Fruit fly (Drosophila melanogaster) whole organism, embryonic: Measurements from ENCODE around the gene ND-B18.

Source experiments
- BtbVII ChIP-seq: fragments of 200-800 bp; sonication (Bioruptor generic); optimal IDR thresholded peaks from 3 replicates; lab custom pipeline; 2017; ENCODE audit warnings: missing biosample characterization, mild to moderate bottlenecking, missing genetic modification characterization
- CG10543 ChIP-seq: fragments of 200-800 bp; sonication (Bioruptor generic); optimal IDR thresholded peaks from 3 replicates; lab custom pipeline; 2017; ENCODE audit warnings: missing biosample characterization, mild to moderate bottlenecking, missing genetic modification characterization, moderate library complexity
- CG10959 ChIP-seq: fragments of 200-800 bp; sonication (Bioruptor generic); IDR thresholded peaks from 2 replicates; pipeline ENCODE4 v1.3.6; 2022; ENCODE audit warnings: missing biosample characterization, missing genetic modification characterization
- CG11247 ChIP-seq: fragments of 200-800 bp; sonication (Bioruptor generic); IDR thresholded peaks from 2 replicates; pipeline ENCODE4 v1.3.6; 2022; ENCODE audit warnings: missing biosample characterization, missing genetic modification characterization
- CG11398 ChIP-seq: fragments of 200-800 bp; sonication (Bioruptor generic); optimal IDR thresholded peaks from 2 replicates; lab custom pipeline; 2016; ENCODE audit warnings: missing biosample characterization, missing genetic modification characterization
- CG12104 ChIP-seq: fragments of 200-800 bp; sonication (Bioruptor generic); optimal IDR thresholded peaks from 3 replicates; lab custom pipeline; 2016; ENCODE audit warnings: missing biosample characterization, missing genetic modification characterization
- CG12236 ChIP-seq: fragments of 200-800 bp; sonication (Bioruptor generic); optimal IDR thresholded peaks from 2 replicates; lab custom pipeline; 2016; ENCODE audit warnings: missing biosample characterization, missing genetic modification characterization
- CG12659 ChIP-seq: fragments of 200-800 bp; sonication (Bioruptor generic); optimal IDR thresholded peaks from 3 replicates; lab custom pipeline; 2017; ENCODE audit warnings: mild to moderate bottlenecking, missing biosample characterization, missing genetic modification reagents, missing genetic modification characterization
- CG14050 ChIP-seq: fragments of 200-800 bp; sonication (Bioruptor generic); IDR thresholded peaks from 3 replicates; pipeline ENCODE4 v1.3.6; 2022; ENCODE audit warnings: missing biosample characterization, missing genetic modification characterization
- CG14441 ChIP-seq: fragments of 200-800 bp; sonication (Bioruptor generic); IDR thresholded peaks from 2 replicates; pipeline ENCODE4 v1.3.6; 2022; ENCODE audit warnings: missing biosample characterization, missing genetic modification characterization
- CG16863 ChIP-seq: fragments of 200-800 bp; sonication (Bioruptor generic); optimal IDR thresholded peaks from 3 replicates; lab custom pipeline; 2016; ENCODE audit warnings: missing biosample characterization, missing genetic modification characterization
- CG17385 ChIP-seq: fragments of 200-800 bp; sonication (Bioruptor generic); optimal IDR thresholded peaks from 3 replicates; lab custom pipeline; 2018; ENCODE audit warnings: missing biosample characterization, mild to moderate bottlenecking, missing genetic modification characterization
- CG1832 ChIP-seq: fragments of 200-800 bp; sonication (Bioruptor generic); optimal IDR thresholded peaks from 2 replicates; lab custom pipeline; 2017; ENCODE audit warnings: missing biosample characterization, mild to moderate bottlenecking, missing genetic modification characterization, inconsistent platforms
- CG2889 ChIP-seq: fragments of 200-800 bp; sonication (Bioruptor generic); IDR thresholded peaks from 3 replicates; pipeline ENCODE4 v1.3.6; 2022; ENCODE audit warnings: missing biosample characterization, missing genetic modification characterization
- CG31365 ChIP-seq: fragments of 200-800 bp; sonication (Bioruptor generic); optimal IDR thresholded peaks from 2 replicates; lab custom pipeline; 2018; ENCODE audit warnings: missing biosample characterization, mild to moderate bottlenecking, missing genetic modification characterization
- CG3838 ChIP-seq: fragments of 200-800 bp; sonication (Bioruptor generic); optimal IDR thresholded peaks from 3 replicates; lab custom pipeline; 2016; ENCODE audit warnings: missing biosample characterization, missing genetic modification characterization
- CG6791 ChIP-seq: fragments of 200-800 bp; sonication (Bioruptor generic); IDR thresholded peaks from 3 replicates; pipeline ENCODE4 v1.3.6; 2022; ENCODE audit warnings: missing biosample characterization, missing genetic modification characterization; ENCODE audit not compliant: partially characterized antibody
- CG7357 ChIP-seq: fragments of 200-800 bp; sonication (Bioruptor generic); IDR thresholded peaks from 3 replicates; pipeline ENCODE4 v1.3.6; 2022; ENCODE audit warnings: missing biosample characterization, missing genetic modification characterization
- CG7745 ChIP-seq: fragments of 200-800 bp; sonication (Bioruptor generic); optimal IDR thresholded peaks from 2 replicates; lab custom pipeline; 2018; ENCODE audit warnings: missing biosample characterization, mild to moderate bottlenecking, missing genetic modification characterization, moderate library complexity
- CG8359 ChIP-seq: fragments of 200-800 bp; sonication (Bioruptor generic); optimal IDR thresholded peaks from 2 replicates; lab custom pipeline; 2017; ENCODE audit warnings: missing biosample characterization, mild to moderate bottlenecking, missing genetic modification characterization, borderline replicate concordance
- CG8388 ChIP-seq: fragments of 200-800 bp; sonication (Bioruptor generic); optimal IDR thresholded peaks from 2 replicates; lab custom pipeline; 2019; ENCODE audit warnings: missing biosample characterization, mild to moderate bottlenecking, missing genetic modification characterization, moderate library complexity
- Fer2 ChIP-seq: fragments of 200-800 bp; sonication (Bioruptor generic); optimal IDR thresholded peaks from 2 replicates; lab custom pipeline; 2018; ENCODE audit warnings: missing biosample characterization, mild to moderate bottlenecking, missing genetic modification characterization, moderate library complexity
- Gsc ChIP-seq: fragments of 200-800 bp; sonication (Bioruptor generic); IDR thresholded peaks from 2 replicates; pipeline ENCODE4 v1.3.6; 2022; ENCODE audit warnings: missing biosample characterization, missing genetic modification characterization
- H2.0 ChIP-seq: fragments of 200-800 bp; sonication (Bioruptor generic); IDR thresholded peaks from 2 replicates; pipeline ENCODE4 v1.3.6; 2022; ENCODE audit warnings: missing biosample characterization, missing genetic modification characterization
- Hr39 ChIP-seq: fragments of >200 bp; optimal IDR thresholded peaks from 2 replicates; lab custom pipeline; 2017
- Hr78 ChIP-seq, 2 experiments: fragments of 200-800 bp in 1 of 2; fragments of >200 bp in 1 of 2; sonication (Bioruptor generic) in 1 of 2; optimal IDR thresholded peaks; 2 replicates each; lab custom pipeline; 2017 to 2019; ENCODE audit warnings: missing biosample characterization in 2 of 2, missing genetic modification characterization in 2 of 2, mild to moderate bottlenecking in 1 of 2, moderate library complexity in 1 of 2
- Lim3 ChIP-seq: fragments of 200-800 bp; sonication (Bioruptor generic); IDR thresholded peaks from 2 replicates; pipeline ENCODE4 v1.3.6; 2022; ENCODE audit warnings: missing biosample characterization, missing genetic modification characterization
- Lpt ChIP-seq: fragments of >200 bp; optimal IDR thresholded peaks from 2 replicates; lab custom pipeline; 2018; ENCODE audit warnings: missing biosample characterization, missing genetic modification characterization
- Mad ChIP-seq: fragments of 200-800 bp; sonication (Bioruptor generic); optimal IDR thresholded peaks from 2 replicates; lab custom pipeline; 2016; ENCODE audit warnings: missing biosample characterization, missing genetic modification characterization
- Myb ChIP-seq: fragments of 200-800 bp; sonication (Bioruptor generic); optimal IDR thresholded peaks from 2 replicates; lab custom pipeline; 2016; ENCODE audit warnings: missing biosample characterization, missing genetic modification characterization
- Nf-YB ChIP-seq: fragments of 200-800 bp; sonication (Bioruptor generic); optimal IDR thresholded peaks from 3 replicates; lab custom pipeline; 2019; ENCODE audit warnings: missing biosample characterization, mild to moderate bottlenecking, missing genetic modification characterization, moderate library complexity
- Optix ChIP-seq: fragments of 200-800 bp; sonication (Bioruptor generic); IDR thresholded peaks from 3 replicates; pipeline ENCODE4 v1.3.6; 2022; ENCODE audit warnings: missing biosample characterization, missing genetic modification characterization
- Rfx ChIP-seq: fragments of 200-800 bp; sonication (Bioruptor generic); IDR thresholded peaks from 2 replicates; pipeline ENCODE4 v1.3.6; 2022; ENCODE audit warnings: missing biosample characterization, missing genetic modification characterization
- Sin3A ChIP-seq: fragments of >200 bp; optimal IDR thresholded peaks from 2 replicates; lab custom pipeline; 2018
- ase ChIP-seq: fragments of 200-800 bp; sonication (Bioruptor generic); IDR thresholded peaks from 3 replicates; pipeline ENCODE4 v1.3.6; 2022; ENCODE audit warnings: missing biosample characterization, missing genetic modification characterization
- exex ChIP-seq: fragments of 200-800 bp; sonication (Bioruptor generic); optimal IDR thresholded peaks from 4 replicates; lab custom pipeline; 2018; ENCODE audit warnings: missing biosample characterization, mild to moderate bottlenecking, missing genetic modification characterization, moderate library complexity
- grau ChIP-seq: fragments of 200-800 bp; optimal IDR thresholded peaks from 3 replicates; lab custom pipeline; 2019; ENCODE audit warnings: missing biosample characterization, mild to moderate bottlenecking, missing genetic modification characterization, moderate library complexity
- grn ChIP-seq: fragments of 200-800 bp; sonication (Bioruptor generic); optimal IDR thresholded peaks from 3 replicates; lab custom pipeline; 2017; ENCODE audit warnings: missing biosample characterization, missing genetic modification characterization
- h ChIP-seq: fragments of >200 bp; optimal IDR thresholded peaks from 2 replicates; lab custom pipeline; 2017
- her ChIP-seq: fragments of 200-800 bp; sonication (Bioruptor generic); optimal IDR thresholded peaks from 2 replicates; lab custom pipeline; 2016; ENCODE audit warnings: missing biosample characterization, missing genetic modification characterization
- jumu ChIP-seq: fragments of 200-800 bp; sonication (Bioruptor generic); optimal IDR thresholded peaks from 3 replicates; lab custom pipeline; 2016; ENCODE audit warnings: missing biosample characterization, missing genetic modification characterization
- lola ChIP-seq, 3 experiments: fragments of >200 bp in 2 of 3; fragments of 200-800 bp in 1 of 3; sonication (Bioruptor generic) in 1 of 3; optimal IDR thresholded peaks; 2 replicates each; lab custom pipeline; 2017 to 2019; ENCODE audit warnings: missing biosample characterization in 3 of 3, missing genetic modification characterization in 3 of 3, mild to moderate bottlenecking in 1 of 3, moderate library complexity in 1 of 3
- oc ChIP-seq: fragments of 200-800 bp; sonication (Bioruptor generic); optimal IDR thresholded peaks from 2 replicates; lab custom pipeline; 2018; ENCODE audit warnings: missing biosample characterization, mild to moderate bottlenecking, missing genetic modification characterization, moderate library complexity
- pan ChIP-seq, 4 experiments: fragments of >200 bp in 3 of 4; fragments of 200-800 bp in 1 of 4; sonication (Bioruptor generic) in 1 of 4; optimal IDR thresholded peaks in 3 of 4; IDR thresholded peaks in 1 of 4; 2 replicates each; pipeline versions ENCODE4 v1.3.6 to Lab custom; 2017 to 2022; ENCODE audit warnings: missing biosample characterization in 2 of 4, missing genetic modification characterization in 2 of 4, mixed read lengths in 1 of 4
- pita ChIP-seq: fragments of 200-800 bp; sonication (Bioruptor generic); optimal IDR thresholded peaks from 2 replicates; lab custom pipeline; 2017; ENCODE audit warnings: missing biosample characterization, mild to moderate bottlenecking, missing genetic modification characterization
- sr ChIP-seq: fragments of 200-800 bp; sonication (Bioruptor generic); IDR thresholded peaks from 3 replicates; pipeline ENCODE4 v1.3.6; 2022; ENCODE audit warnings: missing biosample characterization, missing genetic modification characterization
- tgo ChIP-seq: fragments of 200-800 bp; sonication (Bioruptor generic); IDR thresholded peaks from 3 replicates; pipeline ENCODE4 v1.3.6; 2022; ENCODE audit warnings: missing biosample characterization, missing genetic modification characterization
- tll ChIP-seq, 2 experiments: fragments of 200-800 bp in 1 of 2; fragments of >200 bp in 1 of 2; sonication (Bioruptor generic) in 1 of 2; optimal IDR thresholded peaks; 2 replicates each; lab custom pipeline; 2017 to 2019; ENCODE audit warnings: missing biosample characterization in 2 of 2, missing genetic modification characterization in 2 of 2, mild to moderate bottlenecking in 1 of 2, moderate library complexity in 1 of 2
- tna ChIP-seq: fragments of 200-800 bp; sonication (Bioruptor generic); IDR thresholded peaks from 2 replicates; pipeline ENCODE4 v1.3.6; 2022; ENCODE audit warnings: missing biosample characterization, missing genetic modification characterization; ENCODE audit not compliant: partially characterized antibody
- toy ChIP-seq: fragments of 200-800 bp; sonication (Bioruptor generic); IDR thresholded peaks from 2 replicates; pipeline ENCODE4 v1.3.6; 2022; ENCODE audit warnings: missing biosample characterization, missing genetic modification characterization
- wor ChIP-seq: fragments of 200-800 bp; sonication (Bioruptor generic); IDR thresholded peaks from 2 replicates; pipeline ENCODE4 v1.3.6; 2022; ENCODE audit warnings: missing biosample characterization, missing genetic modification characterization

Gene ND-B18

DNA sequence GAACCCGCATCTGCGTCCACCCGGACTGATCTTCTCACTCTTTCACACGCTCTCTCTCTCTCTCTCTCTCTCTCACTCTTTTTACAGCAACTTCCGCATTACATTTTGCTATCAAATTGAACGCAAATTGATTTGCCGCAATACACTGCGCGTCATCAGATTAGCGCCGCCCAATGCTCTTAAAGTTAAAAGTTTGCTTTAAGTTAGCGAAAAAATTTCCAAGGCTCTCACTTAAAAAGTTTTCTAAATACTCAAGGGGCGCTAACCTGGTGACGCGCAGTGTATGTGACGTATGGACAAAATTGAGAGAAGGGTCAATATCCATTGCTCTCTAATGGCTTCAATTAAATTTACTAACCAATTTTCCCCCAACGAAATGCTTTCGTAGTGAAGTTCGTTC is 41.3 kb upstream of the ND-B18 start (continued):
- TF ChIP-seq CG17385 (GFP tag; lab: Kevin White, UChicago) (peak; percentile 82), CG12104 (peak; percentile 82), CG31365 (tag; lab: Kevin White, UChicago) (peak; percentile 56), CG8359 (GFP tag; lab: Kevin White, UChicago) (peak; percentile 65), CG11247 (GFP tag; lab: Robert Waterston, UW) (peak; percentile 69), Sin3A (lab: Kevin White, UChicago) (no peak), pan (optimal IDR thresholded peaks at IDR 0.05; lab: Kevin White, UChicago) (no peak), pan (GFP tag; optimal IDR thresholded peaks at IDR 0.05 in 1 of 2, IDR thresholded peaks at IDR 0.05 in 1 of 2) (peak in 1 of 2 experiments; percentile 77), grau (tag; lab: Kevin White, UChicago) (peak; percentile 85), CG16863 (peak; percentile 85), Fer2 (tag; lab: Kevin White, UChicago) (peak; percentile 74), tll (GFP tag; optimal IDR thresholded peaks at IDR 0.05; lab: Kevin White, UChicago) (no peak), CG7357 (GFP tag; lab: Robert Waterston, UW) (peak; percentile 78), CG11398 (GFP tag; lab: Kevin White, UChicago) (peak; percentile 83), BtbVII (peak; percentile 79), Hr39 (no peak), Hr78 (GFP tag; optimal IDR thresholded peaks at IDR 0.05; lab: Kevin White, UChicago) (peak in 1 of 2 experiments; percentile 56), CG14441 (peak; percentile 76), CG3838 (GFP tag; lab: Kevin White, UChicago) (peak; percentile 10), Lim3 (peak; percentile 73; the same call in 1 of the 2 replicates), tna (GFP tag; lab: Robert Waterston, UW) (no peak), Myb (GFP tag; lab: Kevin White, UChicago) (peak; percentile 70), CG1832 (GFP tag; lab: Kevin White, UChicago) (peak; percentile 46), exex (tag; lab: Kevin White, UChicago) (peak; percentile 70), Rfx (GFP tag; lab: Robert Waterston, UW) (peak; percentile 85), CG7745 (no peak), CG2889 (GFP tag; lab: Robert Waterston, UW) (peak; percentile 85), CG12659 (GFP tag; lab: Kevin White, UChicago) (peak; percentile 86), tgo (peak; percentile 83), Gsc (GFP tag; lab: Robert Waterston, UW) (no peak), her (GFP tag; lab: Kevin White, UChicago) (peak; percentile 90), Mad (GFP tag; lab: Kevin White, UChicago) (peak; percentile 80), CG6791 (0 out of 3 replicates have a peak, but pooled peaks have one; percentile 25), Nf-YB (GFP tag; lab: Kevin White, UChicago) (peak; percentile 68), toy (no peak), CG12236 (peak; percentile 80), Optix (GFP tag; lab: Robert Waterston, UW) (peak; percentile 86), CG10543 (GFP tag; lab: Kevin White, UChicago) (peak; percentile 73), CG10959 (peak; percentile 77), CG8388 (peak; percentile 82), grn (GFP tag; lab: Kevin White, UChicago) (peak; percentile 19), CG14050 (GFP tag; lab: Robert Waterston, UW) (peak; percentile 76), Lpt (no peak), H2.0 (GFP tag; lab: Robert Waterston, UW) (peak; percentile 85), sr (GFP tag; lab: Robert Waterston, UW) (no peak), h (lab: Kevin White, UChicago) (no peak), ase (GFP tag; lab: Robert Waterston, UW) (peak; percentile 66; the same call in 2 of the 3 replicates), pita (GFP tag; lab: Kevin White, UChicago) (no peak), lola (GFP tag; optimal IDR thresholded peaks at IDR 0.05; lab: Kevin White, UChicago) (peak in 1 of 3 experiments; percentile 74), wor (GFP tag; lab: Robert Waterston, UW) (peak; percentile 69), jumu (GFP tag; lab: Kevin White, UChicago) (peak; percentile 87), oc (tag; lab: Kevin White, UChicago) (peak; percentile 85)
